Worm (Caenorhabditis elegans): Measurements from ENCODE around the gene C01B10.6.

C01B10.6 gene

ce11 chrIV:6667898-6668297, 27.9 kb downstream of the C01B10.6 start, which contains the start of gene Y73B6A.1:
Y73B6A.1 (minus strand) TSS chrIV:6667998.
- TF ChIP-seq eor-1 (tag; optimal IDR thresholded peaks at IDR 0.05), result no peak
- TF ChIP-seq ceh-9 (tag; optimal IDR thresholded peaks at IDR 0.05), result no peak
- TF ChIP-seq ZK546.5 (tag; optimal IDR thresholded peaks at IDR 0.05), result no peak
- no peak for TF ChIP-seq unc-39 (tag; optimal IDR thresholded peaks at IDR 0.05)
- TF ChIP-seq elt-2 (tag; optimal IDR thresholded peaks at IDR 0.05), result no peak

Measured in whole organism, L3 larva.